Fruit fly (Drosophila melanogaster) whole organism, embryonic: Measurements from ENCODE around the gene CG32271.

ENCODE experiments used
- Antp ChIP-seq: fragments of 200-800 bp; sonication (Bioruptor generic); optimal IDR thresholded peaks from 3 replicates; lab custom pipeline; 2016; ENCODE audit warnings: missing biosample characterization, missing genetic modification characterization
- CG10274 ChIP-seq: fragments of 200-800 bp; sonication (Bioruptor generic); optimal IDR thresholded peaks from 3 replicates; lab custom pipeline; 2017; ENCODE audit warnings: missing biosample characterization, mild to moderate bottlenecking, missing genetic modification characterization
- CG12071 ChIP-seq: fragments of 200-800 bp; sonication (Bioruptor generic); optimal IDR thresholded peaks from 3 replicates; lab custom pipeline; 2018; ENCODE audit warnings: missing biosample characterization, mild to moderate bottlenecking, missing genetic modification characterization
- CG13296 ChIP-seq: fragments of 200-800 bp; sonication (Bioruptor generic); optimal IDR thresholded peaks from 3 replicates; lab custom pipeline; 2018; ENCODE audit warnings: missing biosample characterization, mild to moderate bottlenecking, missing genetic modification characterization
- CG13624 ChIP-seq: fragments of 200-800 bp; sonication (Bioruptor generic); optimal IDR thresholded peaks from 2 replicates; lab custom pipeline; 2016; ENCODE audit warnings: missing biosample characterization, missing genetic modification characterization
- CG14050 ChIP-seq: fragments of 200-800 bp; sonication (Bioruptor generic); IDR thresholded peaks from 3 replicates; pipeline ENCODE4 v1.3.6; 2022; ENCODE audit warnings: missing biosample characterization, missing genetic modification characterization
- CG14860 ChIP-seq: fragments of 200-800 bp; sonication (Bioruptor generic); IDR thresholded peaks from 3 replicates; pipeline ENCODE4 v1.3.6; 2022; ENCODE audit warnings: missing biosample characterization, missing genetic modification characterization; ENCODE audit not compliant: partially characterized antibody
- CG15011 ChIP-seq: fragments of 200-800 bp; sonication (Bioruptor generic); optimal IDR thresholded peaks from 3 replicates; lab custom pipeline; 2018; ENCODE audit warnings: missing biosample characterization, mild to moderate bottlenecking, missing genetic modification characterization
- CG15073 ChIP-seq: fragments of 200-800 bp; sonication (Bioruptor generic); optimal IDR thresholded peaks from 2 replicates; lab custom pipeline; 2016; ENCODE audit warnings: missing biosample characterization, missing genetic modification characterization
- CG16779 ChIP-seq: fragments of 200-800 bp; sonication (Bioruptor generic); IDR thresholded peaks from 2 replicates; pipeline ENCODE4 v1.3.6; 2022; ENCODE audit warnings: missing biosample characterization, missing genetic modification characterization
- CG17612 ChIP-seq: fragments of 200-800 bp; sonication (Bioruptor generic); IDR thresholded peaks from 2 replicates; pipeline ENCODE4 v1.3.6; 2022; ENCODE audit warnings: missing biosample characterization, missing genetic modification characterization
- CG18011 ChIP-seq: fragments of 200-800 bp; sonication (Bioruptor generic); optimal IDR thresholded peaks from 2 replicates; lab custom pipeline; 2017; ENCODE audit warnings: missing biosample characterization, missing genetic modification characterization, mild to moderate bottlenecking, moderate library complexity, missing genotype
- CG2116 ChIP-seq: fragments of 200-800 bp; sonication (Bioruptor generic); optimal IDR thresholded peaks from 3 replicates; lab custom pipeline; 2018; ENCODE audit warnings: missing biosample characterization, mild to moderate bottlenecking, missing genetic modification characterization
- CG2875 ChIP-seq: fragments of 200-800 bp; sonication (Bioruptor generic); optimal IDR thresholded peaks from 2 replicates; lab custom pipeline; 2017; ENCODE audit warnings: missing biosample characterization, mild to moderate bottlenecking, missing genetic modification characterization, missing genetic modification reagents
- CG2889 ChIP-seq: fragments of 200-800 bp; sonication (Bioruptor generic); IDR thresholded peaks from 3 replicates; pipeline ENCODE4 v1.3.6; 2022; ENCODE audit warnings: missing biosample characterization, missing genetic modification characterization
- CG30020 ChIP-seq: fragments of 200-800 bp; optimal IDR thresholded peaks from 2 replicates; lab custom pipeline; 2019; ENCODE audit warnings: missing biosample characterization, mild to moderate bottlenecking, missing genetic modification characterization, moderate library complexity
- CG31388 ChIP-seq: fragments of 200-800 bp; sonication (Bioruptor generic); optimal IDR thresholded peaks from 2 replicates; lab custom pipeline; 2016; ENCODE audit warnings: missing biosample characterization, missing genetic modification characterization
- CG32767 ChIP-seq: fragments of 200-800 bp; sonication (Bioruptor generic); IDR thresholded peaks from 2 replicates; pipeline ENCODE4 v1.3.6; 2022; ENCODE audit warnings: missing biosample characterization, missing genetic modification characterization
- CG42726 ChIP-seq: fragments of 200-800 bp; sonication (Bioruptor generic); IDR thresholded peaks from 2 replicates; pipeline ENCODE4 v1.3.6; 2022; ENCODE audit warnings: missing biosample characterization, missing genetic modification characterization; ENCODE audit not compliant: partially characterized antibody
- CG4424 ChIP-seq: fragments of 200-800 bp; sonication (Bioruptor generic); optimal IDR thresholded peaks from 3 replicates; lab custom pipeline; 2016; ENCODE audit warnings: missing biosample characterization, missing genetic modification characterization
- CG6689 ChIP-seq: fragments of 200-800 bp; sonication (Bioruptor generic); IDR thresholded peaks from 2 replicates; pipeline ENCODE4 v1.3.6; 2022; ENCODE audit warnings: missing biosample characterization, missing genetic modification characterization
- CG7745 ChIP-seq: fragments of 200-800 bp; sonication (Bioruptor generic); optimal IDR thresholded peaks from 2 replicates; lab custom pipeline; 2018; ENCODE audit warnings: missing biosample characterization, mild to moderate bottlenecking, missing genetic modification characterization, moderate library complexity
- CTCF ChIP-seq: fragments of 200-800 bp; sonication (Bioruptor generic); optimal IDR thresholded peaks from 2 replicates; lab custom pipeline; 2017; ENCODE audit warnings: missing biosample characterization, mild to moderate bottlenecking, missing genetic modification characterization, moderate library complexity
- CkIIα-i1 ChIP-seq: fragments of 200-800 bp; sonication (Bioruptor generic); IDR thresholded peaks from 2 replicates; pipeline ENCODE4 v1.3.6; 2022; ENCODE audit warnings: missing biosample characterization, missing genetic modification characterization
- Dll ChIP-seq: fragments of 200-800 bp; sonication (Bioruptor generic); IDR thresholded peaks from 4 replicates; pipeline ENCODE4 v1.3.6; 2022; ENCODE audit warnings: missing biosample characterization, missing genetic modification characterization; ENCODE audit not compliant: partially characterized antibody
- E2f2 ChIP-seq: fragments of 200-800 bp; sonication (Bioruptor generic); IDR thresholded peaks from 2 replicates; pipeline ENCODE4 v1.3.6; 2022; ENCODE audit warnings: missing biosample characterization, missing genetic modification characterization
- HLH3B ChIP-seq: fragments of 200-800 bp; sonication (Bioruptor generic); IDR thresholded peaks from 2 replicates; pipeline ENCODE4 v1.3.6; 2022; ENCODE audit warnings: missing biosample characterization, missing genetic modification characterization
- Hr51 ChIP-seq, 2 experiments: fragments of 200-800 bp; sonication (Bioruptor generic); optimal IDR thresholded peaks; 2 replicates in 1 of 2; 3 replicates in 1 of 2; lab custom pipeline; 2016 to 2018; ENCODE audit warnings: missing biosample characterization in 2 of 2, missing genetic modification characterization in 2 of 2, mild to moderate bottlenecking in 1 of 2, moderate library complexity in 1 of 2
- Mad ChIP-seq: fragments of 200-800 bp; sonication (Bioruptor generic); optimal IDR thresholded peaks from 2 replicates; lab custom pipeline; 2016; ENCODE audit warnings: missing biosample characterization, missing genetic modification characterization
- Med ChIP-seq: fragments of 200-800 bp; sonication (Bioruptor generic); peaks from one replicate; lab custom pipeline; 2016; ENCODE audit warnings: missing biosample characterization, missing genetic modification characterization, mild to moderate bottlenecking, inconsistent platforms, moderate library complexity
- Mrtf ChIP-seq: fragments of 200-800 bp; sonication (Bioruptor generic); IDR thresholded peaks from 3 replicates; pipeline ENCODE4 v1.3.6; 2022; ENCODE audit warnings: missing biosample characterization, missing genetic modification characterization
- NK7.1 ChIP-seq: fragments of 200-800 bp; sonication (Bioruptor generic); optimal IDR thresholded peaks from 3 replicates; lab custom pipeline; 2016; ENCODE audit warnings: missing biosample characterization, missing genetic modification characterization
- Optix ChIP-seq: fragments of 200-800 bp; sonication (Bioruptor generic); IDR thresholded peaks from 3 replicates; pipeline ENCODE4 v1.3.6; 2022; ENCODE audit warnings: missing biosample characterization, missing genetic modification characterization
- Vsx1 ChIP-seq: fragments of 200-800 bp; sonication (Bioruptor generic); optimal IDR thresholded peaks from 2 replicates; lab custom pipeline; 2017; ENCODE audit warnings: missing biosample characterization, mild to moderate bottlenecking, missing genetic modification characterization, missing genetic modification reagents
- al ChIP-seq: fragments of 200-800 bp; sonication (Bioruptor generic); IDR thresholded peaks from 2 replicates; pipeline ENCODE4 v1.3.6; 2022; ENCODE audit warnings: missing biosample characterization, missing genetic modification characterization
- aop ChIP-seq: fragments of 200-800 bp; sonication (Bioruptor generic); IDR thresholded peaks from 2 replicates; pipeline ENCODE4 v1.3.6; 2022; ENCODE audit warnings: missing biosample characterization, missing genetic modification characterization
- chm ChIP-seq: fragments of 200-800 bp; sonication (Bioruptor generic); IDR thresholded peaks from 2 replicates; pipeline ENCODE4 v1.3.6; 2022; ENCODE audit warnings: missing biosample characterization, missing genetic modification characterization
- crc ChIP-seq: fragments of 200-800 bp; sonication (Bioruptor generic); optimal IDR thresholded peaks from 2 replicates; lab custom pipeline; 2016; ENCODE audit warnings: missing biosample characterization, missing genetic modification characterization
- gcm ChIP-seq: fragments of 200-800 bp; sonication (Bioruptor generic); optimal IDR thresholded peaks from 2 replicates; lab custom pipeline; 2019; ENCODE audit warnings: missing biosample characterization, mild to moderate bottlenecking, missing genetic modification characterization, moderate library complexity
- gsb-n ChIP-seq: fragments of 200-800 bp; sonication (Bioruptor generic); optimal IDR thresholded peaks from 3 replicates; lab custom pipeline; 2018; ENCODE audit warnings: missing biosample characterization, mild to moderate bottlenecking, missing genetic modification characterization
- hkb ChIP-seq, 2 experiments: fragments of 200-800 bp in 1 of 2; fragments of >200 bp in 1 of 2; sonication (Bioruptor generic) in 1 of 2; IDR thresholded peaks in 1 of 2; optimal IDR thresholded peaks in 1 of 2; 2 replicates each; pipeline versions ENCODE4 v1.3.6 to Lab custom; 2017 to 2022; ENCODE audit warnings: missing biosample characterization in 1 of 2, missing genetic modification characterization in 1 of 2
- kni ChIP-seq: fragments of 200-800 bp; sonication (Bioruptor generic); optimal IDR thresholded peaks from 3 replicates; lab custom pipeline; 2017; ENCODE audit warnings: mild to moderate bottlenecking, missing biosample characterization, missing genetic modification reagents, missing genetic modification characterization
- knrl ChIP-seq: fragments of 200-800 bp; sonication (Bioruptor generic); IDR thresholded peaks from 3 replicates; pipeline ENCODE4 v1.3.6; 2022; ENCODE audit warnings: missing biosample characterization, missing genetic modification characterization; ENCODE audit not compliant: partially characterized antibody
- nmo ChIP-seq: fragments of 200-800 bp; sonication (Bioruptor generic); optimal IDR thresholded peaks from 2 replicates; lab custom pipeline; 2018; ENCODE audit warnings: missing biosample characterization, mild to moderate bottlenecking, missing genetic modification characterization, moderate library complexity
- row ChIP-seq: fragments of 200-800 bp; sonication (Bioruptor generic); IDR thresholded peaks from 3 replicates; pipeline ENCODE4 v1.3.6; 2022; ENCODE audit warnings: missing biosample characterization, missing genetic modification characterization
- sc ChIP-seq, 3 experiments: fragments of >200 bp in 2 of 3; fragments of 200-800 bp in 1 of 3; sonication (Bioruptor generic) in 1 of 3; optimal IDR thresholded peaks; 2 replicates in 2 of 3; 3 replicates in 1 of 3; lab custom pipeline; 2017; ENCODE audit warnings: mild to moderate bottlenecking in 1 of 3, missing biosample characterization in 1 of 3, missing genetic modification characterization in 1 of 3, missing genetic modification reagents in 1 of 3
- sd ChIP-seq: fragments of 200-800 bp; sonication (Bioruptor generic); optimal IDR thresholded peaks from 3 replicates; lab custom pipeline; 2018; ENCODE audit warnings: missing biosample characterization, mild to moderate bottlenecking, missing genetic modification characterization, moderate library complexity
- so ChIP-seq: fragments of 200-800 bp; sonication (Bioruptor generic); IDR thresholded peaks from 3 replicates; pipeline ENCODE4 v1.3.6; 2022; ENCODE audit warnings: missing biosample characterization, missing genetic modification characterization
- tgo ChIP-seq: fragments of 200-800 bp; sonication (Bioruptor generic); IDR thresholded peaks from 3 replicates; pipeline ENCODE4 v1.3.6; 2022; ENCODE audit warnings: missing biosample characterization, missing genetic modification characterization
- vnd ChIP-seq: fragments of 200-800 bp; sonication (Bioruptor generic); IDR thresholded peaks from 3 replicates; pipeline ENCODE4 v1.3.6; 2022; ENCODE audit warnings: missing biosample characterization, missing genetic modification characterization; ENCODE audit not compliant: partially characterized antibody

The CG32271 gene

dm6 chr3L:3192912-3193311 lies 10.1 kb downstream of the CG32271 start, which contains the start of gene Hsp83 (continued):
- TF ChIP-seq CG12071 (GFP tag; lab: Kevin White, UChicago) (peak; percentile 99), E2f2 (GFP tag; lab: Robert Waterston, UW) (peak; percentile 97), CG42726 (GFP tag; lab: Robert Waterston, UW) (peak; percentile 38; the same call in 1 of the 2 replicates), CG7745 (tag; lab: Kevin White, UChicago) (peak; percentile 80), CG2116 (GFP tag; lab: Kevin White, UChicago) (peak; percentile 89), vnd (no peak), CG10274 (GFP tag; lab: Kevin White, UChicago) (peak; percentile 93), gcm (GFP tag; lab: Kevin White, UChicago) (peak; percentile 98), Mrtf (GFP tag; lab: Robert Waterston, UW) (peak; percentile 78; the same call in 2 of the 3 replicates), CG14860 (GFP tag; lab: Robert Waterston, UW) (no peak), gsb-n (tag; lab: Kevin White, UChicago) (peak; percentile 85), crc (GFP tag; lab: Kevin White, UChicago) (peak; percentile 94), CTCF (GFP tag; lab: Kevin White, UChicago) (peak; percentile 80), CG6689 (GFP tag; lab: Robert Waterston, UW) (peak; percentile 81), tgo (GFP tag; lab: Robert Waterston, UW) (peak; percentile 85), CG4424 (GFP tag; lab: Kevin White, UChicago) (peak; percentile 91), CG2889 (GFP tag; lab: Robert Waterston, UW) (peak; percentile 81), knrl (GFP tag; lab: Robert Waterston, UW) (no peak), Dll (GFP tag; lab: Robert Waterston, UW) (no peak), CG17612 (GFP tag; lab: Robert Waterston, UW) (peak; percentile 85), CG2875 (GFP tag; lab: Kevin White, UChicago) (peak; percentile 97), Mad (GFP tag; lab: Kevin White, UChicago) (peak; percentile 95), CG18011 (peak; percentile 90), Optix (GFP tag; lab: Robert Waterston, UW) (peak; percentile 91), CG31388 (GFP tag; lab: Kevin White, UChicago) (peak; percentile 58), NK7.1 (GFP tag; lab: Kevin White, UChicago) (peak; percentile 95), CkIIα-i1 (peak; percentile 26; the same call in 1 of the 2 replicates), sd (tag; lab: Kevin White, UChicago) (no peak), CG30020 (tag; lab: Kevin White, UChicago) (peak; percentile 48), Hr51 (GFP tag; optimal IDR thresholded peaks at IDR 0.05; lab: Kevin White, UChicago) (peak; percentile 90 to 96), CG14050 (peak; percentile 92), CG16779 (GFP tag; lab: Robert Waterston, UW) (peak; percentile 96), al (GFP tag; lab: Robert Waterston, UW) (peak; percentile 70), CG13624 (GFP tag; lab: Kevin White, UChicago) (peak; percentile 94), CG13296 (GFP tag; lab: Kevin White, UChicago) (peak; percentile 99), so (GFP tag; lab: Robert Waterston, UW) (peak; percentile 95), kni (GFP tag; lab: Kevin White, UChicago) (peak; percentile 99), CG15073 (no peak), chm (GFP tag; lab: Robert Waterston, UW) (peak; percentile 99), sc (optimal IDR thresholded peaks at IDR 0.05; lab: Kevin White, UChicago) (no peak), sc (GFP tag; optimal IDR thresholded peaks at IDR 0.05; lab: Kevin White, UChicago) (peak; percentile 88), CG32767 (peak; percentile 86), Antp (GFP tag; lab: Kevin White, UChicago) (peak; percentile 90), CG15011 (GFP tag; lab: Kevin White, UChicago) (peak; percentile 95), nmo (GFP tag; lab: Kevin White, UChicago) (peak; percentile 79), HLH3B (GFP tag; lab: Robert Waterston, UW) (peak; percentile 90), hkb (optimal IDR thresholded peaks at IDR 0.05; lab: Kevin White, UChicago) (no peak), hkb (GFP tag; IDR thresholded peaks at IDR 0.05; lab: Robert Waterston, UW) (peak; percentile 96), Med (peak; percentile 100), aop (0 out of 2 replicates have a peak, but pooled peaks have one; percentile 41), Vsx1 (GFP tag; lab: Kevin White, UChicago) (peak; percentile 97), row (peak; percentile 10; the same call in 1 of the 3 replicates)
